Fruit fly (Drosophila melanogaster): Measurements from ENCODE around the gene CG42233.

CG42233 gene

DNA sequence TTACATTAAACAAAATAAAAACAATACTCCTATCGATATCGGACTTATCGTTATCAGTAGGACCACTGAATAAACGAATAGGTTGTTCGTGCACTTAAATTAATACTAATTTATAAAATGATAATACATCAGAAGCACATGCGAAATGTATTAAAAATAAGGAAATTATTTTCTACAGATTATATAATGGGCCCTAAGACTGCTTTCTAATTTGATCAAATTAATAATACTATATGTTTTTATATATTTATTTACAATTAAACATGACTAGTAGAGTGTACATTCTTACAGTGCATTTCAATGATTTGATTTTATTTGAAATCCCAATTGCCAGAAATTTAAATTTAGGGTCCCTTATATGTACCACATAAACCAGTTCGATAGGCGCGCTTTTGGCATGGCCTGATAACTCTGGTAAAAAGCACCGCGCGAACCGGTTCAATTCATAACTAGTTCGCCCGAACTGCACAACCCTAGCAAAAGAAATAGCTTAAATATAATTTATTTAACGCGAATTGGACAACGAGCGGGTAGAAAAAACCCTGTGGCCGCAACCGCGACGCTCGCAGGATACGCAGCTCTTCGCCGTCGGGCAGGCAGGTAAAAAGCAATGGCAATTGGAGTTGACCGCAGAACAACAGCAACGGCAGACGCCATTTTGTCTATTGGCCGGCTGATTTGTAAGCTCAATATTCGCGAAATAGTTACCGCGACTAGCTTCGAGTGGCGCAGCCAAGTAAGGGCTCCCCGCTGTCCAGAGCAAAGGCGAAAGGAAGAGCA is 28.3 kb downstream of the CG42233 start, which contains the start of the genes CG2126 and faf (continued):
- TF ChIP-seq fu2 (GFP tag; optimal IDR thresholded peaks at IDR 0.05) (peak; percentile 55), CG7786 (GFP tag; optimal IDR thresholded peaks at IDR 0.05) (peak; percentile 56), CG15073 (GFP tag; optimal IDR thresholded peaks at IDR 0.05) (peak; percentile 18), CG31388 (GFP tag; optimal IDR thresholded peaks at IDR 0.05) (peak; percentile 48), tgo (GFP tag; IDR thresholded peaks at IDR 0.05) (peak; percentile 75), Doc2 (GFP tag; IDR thresholded peaks at IDR 0.05) (no peak), da (GFP tag; optimal IDR thresholded peaks at IDR 0.05) (no peak), CG34224 (GFP tag; IDR thresholded peaks at IDR 0.05; ENCODE audit: partially characterized antibody) (peak; percentile 51; the same call in 2 of the 3 replicates), Dip3 (GFP tag; optimal IDR thresholded peaks at IDR 0.05) (peak; percentile 61), gsb-n (tag; optimal IDR thresholded peaks at IDR 0.05) (peak; percentile 67), aop (GFP tag; IDR thresholded peaks at IDR 0.05) (no peak), sqz (GFP tag; optimal IDR thresholded peaks at IDR 0.05) (no peak), gfzf (GFP tag; optimal IDR thresholded peaks at IDR 0.05) (peak; percentile 34), nau (GFP tag; optimal IDR thresholded peaks at IDR 0.05) (no peak), inv (GFP tag; IDR thresholded peaks at IDR 0.05; ENCODE audit: partially characterized antibody) (peak; percentile 31; the same call in 1 of the 2 replicates), sd (tag; optimal IDR thresholded peaks at IDR 0.05) (no peak), Nf-YA (GFP tag; IDR thresholded peaks at IDR 0.05) (peak; percentile 46; the same call in 1 of the 2 replicates), ato (GFP tag; IDR thresholded peaks at IDR 0.05; ENCODE audit: partially characterized antibody) (no peak), GATAe (GFP tag; conservative IDR thresholded peaks at IDR 0.05) (0 out of 2 replicates have a peak, but pooled peaks have one; percentile 16), CG33213 (GFP tag; optimal IDR thresholded peaks at IDR 0.05) (peak; percentile 24), Six4 (GFP tag; optimal IDR thresholded peaks at IDR 0.05) (peak; percentile 70), vnd (GFP tag; IDR thresholded peaks at IDR 0.05; ENCODE audit: partially characterized antibody) (0 out of 3 replicates have a peak, but pooled peaks have one; percentile 48), CG1792 (GFP tag; optimal IDR thresholded peaks at IDR 0.05) (no peak), Poxn (GFP tag; IDR thresholded peaks at IDR 0.05) (peak; percentile 47), tll (GFP tag; optimal IDR thresholded peaks at IDR 0.05) (no peak), Ssrp (tag; optimal IDR thresholded peaks at IDR 0.05) (peak; percentile 80), CG16815 (GFP tag; optimal IDR thresholded peaks at IDR 0.05) (peak; percentile 54), CG5953 (GFP tag; IDR thresholded peaks at IDR 0.05) (0 out of 2 replicates have a peak, but pooled peaks have one; percentile 29), bowl (GFP tag; IDR thresholded peaks at IDR 0.05) (0 out of 2 replicates have a peak, but pooled peaks have one; percentile 32), Usf (GFP tag; optimal IDR thresholded peaks at IDR 0.05) (peak; percentile 48), CG12104 (GFP tag; optimal IDR thresholded peaks at IDR 0.05) (peak; percentile 75), YL-1 (GFP tag; optimal IDR thresholded peaks at IDR 0.05) (peak; percentile 12), psq (GFP tag; optimal IDR thresholded peaks at IDR 0.05) (peak; percentile 35), Chrac-16 (GFP tag; optimal IDR thresholded peaks at IDR 0.05) (peak; percentile 74), NFAT (GFP tag; IDR thresholded peaks at IDR 0.05) (peak; percentile 85), CG18764 (GFP tag; optimal IDR thresholded peaks at IDR 0.05) (peak; percentile 73), CG10321 (GFP tag; IDR thresholded peaks at IDR 0.05) (no peak), gcm2 (GFP tag; optimal IDR thresholded peaks at IDR 0.05) (no peak), CG10543 (GFP tag; optimal IDR thresholded peaks at IDR 0.05) (peak; percentile 83), ind (GFP tag; optimal IDR thresholded peaks at IDR 0.05) (peak; percentile 82), MTF-1 (GFP tag; optimal IDR thresholded peaks at IDR 0.05; ENCODE audit: borderline replicate concordance) (no peak), Adf1 (GFP tag; IDR thresholded peaks at IDR 0.05) (peak; percentile 18; the same call in 1 of the 2 replicates), az2 (GFP tag; optimal IDR thresholded peaks at IDR 0.05) (peak; percentile 75), D (optimal IDR thresholded peaks at IDR 0.05) (no peak), D (GFP tag; optimal IDR thresholded peaks at IDR 0.05) (peak; percentile 48), CG10267 (tag; optimal IDR thresholded peaks at IDR 0.05) (peak; percentile 80), sug (tag; optimal IDR thresholded peaks at IDR 0.05) (peak; percentile 74), kay (GFP tag; optimal IDR thresholded peaks at IDR 0.05) (peak; percentile 75), CG12071 (GFP tag; optimal IDR thresholded peaks at IDR 0.05) (peak; percentile 9)

Data from whole organism, embryonic.